Worm (Caenorhabditis elegans) whole organism, L1 larva: ENCODE measurements around the gene srd-42.
A peak's percentile ranks its signal among the peaks of the same experiment; 100 is the strongest.

Experiments used
- C04F5.9 ChIP-seq: sonication (generic microtip); optimal IDR thresholded peaks from 2 replicates; lab custom pipeline; 2016; ENCODE audit warnings: missing genetic modification characterization, missing compliant biosample characterization
- C16A3.4 ChIP-seq: fragments of 150-350 bp; optimal IDR thresholded peaks from 2 replicates; lab custom pipeline; 2014; ENCODE audit warnings: missing biosample characterization, missing genetic modification characterization
- alr-1 ChIP-seq: fragments of 200-800 bp; sonication (Bioruptor generic); optimal IDR thresholded peaks from 2 replicates; lab custom pipeline; 2018; ENCODE audit warnings: borderline replicate concordance, mild to moderate bottlenecking, missing genetic modification characterization, missing compliant biosample characterization
- aly-2 ChIP-seq: fragments of 150-350 bp; optimal IDR thresholded peaks from 2 replicates; lab custom pipeline; 2014; ENCODE audit warnings: missing biosample characterization, missing genetic modification characterization
- ceh-63 ChIP-seq: fragments of 200-800 bp; sonication (Bioruptor generic); optimal IDR thresholded peaks from 2 replicates; lab custom pipeline; 2018; ENCODE audit warnings: mild to moderate bottlenecking, missing genetic modification characterization, missing compliant biosample characterization
- ces-1 ChIP-seq: fragments of 150-350 bp; optimal IDR thresholded peaks from 2 replicates; lab custom pipeline; 2014; ENCODE audit warnings: missing biosample characterization, missing genetic modification reagents, missing genetic modification characterization
- dpl-1 ChIP-seq, 3 experiments: fragments of 150-350 bp in 2 of 3; sonication (generic microtip) in 1 of 3; optimal IDR thresholded peaks; 2 replicates each; lab custom pipeline; 2014 to 2017; ENCODE audit warnings: missing biosample characterization in 3 of 3, missing genetic modification characterization in 3 of 3, missing genetic modification reagents in 3 of 3
- dsc-1 ChIP-seq: sonication (generic microtip); optimal IDR thresholded peaks from 2 replicates; lab custom pipeline; 2016; ENCODE audit warnings: mild to moderate bottlenecking, missing genetic modification characterization, missing compliant biosample characterization
- efl-3 ChIP-seq: fragments of 200-800 bp; sonication (Bioruptor generic); optimal IDR thresholded peaks from 2 replicates; lab custom pipeline; 2018; ENCODE audit warnings: mild to moderate bottlenecking, missing genetic modification characterization, missing compliant biosample characterization
- egl-13 ChIP-seq: sonication (generic microtip); optimal IDR thresholded peaks from 2 replicates; lab custom pipeline; 2016; ENCODE audit warnings: missing genotype, missing genetic modification reagents, missing genetic modification characterization, missing compliant biosample characterization
- egl-27 ChIP-seq, 2 experiments: fragments of 150-350 bp in 1 of 2; sonication (generic microtip); optimal IDR thresholded peaks; 3 replicates each; lab custom pipeline; 2017 to 2018; ENCODE audit warnings: missing biosample characterization in 2 of 2, missing genetic modification characterization in 2 of 2, missing genetic modification reagents in 2 of 2
- elt-2 ChIP-seq: sonication (generic microtip); optimal IDR thresholded peaks from 2 replicates; lab custom pipeline; 2016; ENCODE audit warnings: missing genetic modification characterization, mild to moderate bottlenecking, inconsistent platforms, missing compliant biosample characterization, missing genetic modification reagents
- elt-3 ChIP-seq, 6 experiments: fragments of 150-350 bp in 1 of 6; sonication (generic microtip); optimal IDR thresholded peaks; 2 replicates each; lab custom pipeline; 2017 to 2018; ENCODE audit warnings: missing biosample characterization in 6 of 6, missing genetic modification characterization in 6 of 6, inconsistent platforms in 1 of 6
- ets-5 ChIP-seq: fragments of 200-800 bp; sonication (Bioruptor generic); IDR thresholded peaks from 2 replicates; pipeline ENCODE4 v1.3.6; 2022; ENCODE audit warnings: missing genetic modification characterization, missing compliant biosample characterization
- fkh-10 ChIP-seq: sonication (generic microtip); optimal IDR thresholded peaks from 2 replicates; lab custom pipeline; 2017; ENCODE audit warnings: missing biosample characterization, missing genetic modification reagents, missing genetic modification characterization
- fkh-4 ChIP-seq: sonication (generic microtip); optimal IDR thresholded peaks from 2 replicates; lab custom pipeline; 2016; ENCODE audit warnings: missing compliant biosample characterization, missing genetic modification characterization, borderline replicate concordance
- fos-1 ChIP-seq: fragments of 150-350 bp; optimal IDR thresholded peaks from 2 replicates; lab custom pipeline; 2014; ENCODE audit warnings: missing biosample characterization, missing genetic modification characterization
- hlh-17 ChIP-seq: fragments of 200-800 bp; sonication (Bioruptor generic); optimal IDR thresholded peaks from 2 replicates; lab custom pipeline; 2018; ENCODE audit warnings: missing genetic modification characterization, mild to moderate bottlenecking, missing compliant biosample characterization, moderate library complexity, borderline replicate concordance
- hlh-4 ChIP-seq: sonication (generic microtip); optimal IDR thresholded peaks from 2 replicates; lab custom pipeline; 2016; ENCODE audit warnings: mild to moderate bottlenecking, missing genetic modification characterization, missing compliant biosample characterization
- hpl-2 ChIP-seq: fragments of 150-350 bp; optimal IDR thresholded peaks from 2 replicates; lab custom pipeline; 2014; ENCODE audit warnings: missing biosample characterization, missing genetic modification reagents, missing genetic modification characterization
- irx-1 ChIP-seq: sonication (generic microtip); optimal IDR thresholded peaks from 2 replicates; lab custom pipeline; 2016; ENCODE audit warnings: missing genetic modification characterization, missing compliant biosample characterization
- jun-1 ChIP-seq: fragments of 150-350 bp; optimal IDR thresholded peaks from 2 replicates; lab custom pipeline; 2014; ENCODE audit warnings: missing biosample characterization, missing genetic modification reagents, missing genetic modification characterization
- lin-13 ChIP-seq: fragments of 150-350 bp; optimal IDR thresholded peaks from 2 replicates; lab custom pipeline; 2014; ENCODE audit warnings: missing biosample characterization, missing genetic modification reagents, missing genetic modification characterization
- mdl-1 ChIP-seq, 2 experiments: fragments of 150-350 bp; optimal IDR thresholded peaks; 2 replicates each; lab custom pipeline; 2014 to 2017; ENCODE audit warnings: missing biosample characterization in 2 of 2, missing genetic modification characterization in 2 of 2, inconsistent platforms in 1 of 2
- nhr-11 ChIP-seq: fragments of 150-350 bp; optimal IDR thresholded peaks from 2 replicates; lab custom pipeline; 2014; ENCODE audit warnings: missing biosample characterization, missing genetic modification characterization
- nhr-20 ChIP-seq: sonication (generic microtip); optimal IDR thresholded peaks from 2 replicates; lab custom pipeline; 2016; ENCODE audit warnings: mild to moderate bottlenecking, missing genetic modification characterization, missing compliant biosample characterization
- nhr-237 ChIP-seq: fragments of 150-350 bp; optimal IDR thresholded peaks from 2 replicates; lab custom pipeline; 2014; ENCODE audit warnings: missing biosample characterization, missing genetic modification characterization
- nhr-47 ChIP-seq: sonication (generic microtip); optimal IDR thresholded peaks from 2 replicates; lab custom pipeline; 2016; ENCODE audit warnings: mild to moderate bottlenecking, missing genetic modification characterization, moderate library complexity, missing compliant biosample characterization
- nhr-71 ChIP-seq: sonication (generic microtip); optimal IDR thresholded peaks from 2 replicates; lab custom pipeline; 2016; ENCODE audit warnings: mild to moderate bottlenecking, missing genetic modification characterization, moderate library complexity, missing compliant biosample characterization
- nhr-76 ChIP-seq: sonication (generic microtip); optimal IDR thresholded peaks from 2 replicates; lab custom pipeline; 2017; ENCODE audit warnings: missing biosample characterization, missing genetic modification characterization
- nhr-77 ChIP-seq: fragments of 150-350 bp; optimal IDR thresholded peaks from 2 replicates; lab custom pipeline; 2014; ENCODE audit warnings: missing biosample characterization, missing genetic modification characterization
- nhr-84 ChIP-seq: sonication (generic microtip); optimal IDR thresholded peaks from 2 replicates; lab custom pipeline; 2017; ENCODE audit warnings: missing biosample characterization, missing genetic modification characterization
- pax-3 ChIP-seq: fragments of 200-800 bp; sonication (Bioruptor generic); optimal IDR thresholded peaks from 2 replicates; lab custom pipeline; 2018; ENCODE audit warnings: mild to moderate bottlenecking, missing genetic modification characterization, moderate library complexity, missing compliant biosample characterization
- pqm-1 ChIP-seq: sonication (generic microtip); optimal IDR thresholded peaks from 3 replicates; lab custom pipeline; 2017; ENCODE audit warnings: missing biosample characterization, missing genetic modification characterization
- snpc-4 ChIP-seq: fragments of 150-350 bp; optimal IDR thresholded peaks from 2 replicates; lab custom pipeline; 2014; ENCODE audit warnings: missing biosample characterization, missing genetic modification characterization
- snu-23 ChIP-seq: sonication (generic microtip); optimal IDR thresholded peaks from 2 replicates; lab custom pipeline; 2016; ENCODE audit warnings: missing genetic modification characterization, missing compliant biosample characterization
- sox-4 ChIP-seq: sonication (generic microtip); optimal IDR thresholded peaks from 2 replicates; lab custom pipeline; 2016; ENCODE audit warnings: missing genetic modification characterization, missing compliant biosample characterization
- sptf-1 ChIP-seq: fragments of 150-350 bp; optimal IDR thresholded peaks from 2 replicates; lab custom pipeline; 2014; ENCODE audit warnings: missing biosample characterization, missing genetic modification characterization
- sup-37 ChIP-seq: fragments of 200-800 bp; sonication (Bioruptor generic); optimal IDR thresholded peaks from 2 replicates; lab custom pipeline; 2018; ENCODE audit warnings: mild to moderate bottlenecking, missing genetic modification characterization, missing compliant biosample characterization
- swsn-7 ChIP-seq: sonication (generic microtip); optimal IDR thresholded peaks from 2 replicates; lab custom pipeline; 2016; ENCODE audit warnings: missing genetic modification characterization, missing compliant biosample characterization
- tbx-2 ChIP-seq: sonication (generic microtip); optimal IDR thresholded peaks from 2 replicates; lab custom pipeline; 2016; ENCODE audit warnings: missing genetic modification characterization, missing compliant biosample characterization
- tlp-1 ChIP-seq: fragments of 150-350 bp; optimal IDR thresholded peaks from 2 replicates; lab custom pipeline; 2014; ENCODE audit warnings: missing biosample characterization, missing genetic modification characterization
- unc-30 ChIP-seq: sonication (generic microtip); optimal IDR thresholded peaks from 2 replicates; lab custom pipeline; 2017; ENCODE audit warnings: missing biosample characterization, missing genetic modification characterization
- vab-15 ChIP-seq: sonication (generic microtip); optimal IDR thresholded peaks from 2 replicates; lab custom pipeline; 2017; ENCODE audit warnings: missing genotype, mild to moderate bottlenecking, missing genetic modification characterization, missing compliant biosample characterization
- xbp-1 ChIP-seq: sonication (generic microtip); optimal IDR thresholded peaks from 2 replicates; lab custom pipeline; 2016; ENCODE audit warnings: missing genetic modification characterization, missing compliant biosample characterization
- zag-1 ChIP-seq: fragments of 150-350 bp; optimal IDR thresholded peaks from 2 replicates; lab custom pipeline; 2014; ENCODE audit warnings: missing biosample characterization, missing genetic modification characterization

The srd-42 gene

DNA sequence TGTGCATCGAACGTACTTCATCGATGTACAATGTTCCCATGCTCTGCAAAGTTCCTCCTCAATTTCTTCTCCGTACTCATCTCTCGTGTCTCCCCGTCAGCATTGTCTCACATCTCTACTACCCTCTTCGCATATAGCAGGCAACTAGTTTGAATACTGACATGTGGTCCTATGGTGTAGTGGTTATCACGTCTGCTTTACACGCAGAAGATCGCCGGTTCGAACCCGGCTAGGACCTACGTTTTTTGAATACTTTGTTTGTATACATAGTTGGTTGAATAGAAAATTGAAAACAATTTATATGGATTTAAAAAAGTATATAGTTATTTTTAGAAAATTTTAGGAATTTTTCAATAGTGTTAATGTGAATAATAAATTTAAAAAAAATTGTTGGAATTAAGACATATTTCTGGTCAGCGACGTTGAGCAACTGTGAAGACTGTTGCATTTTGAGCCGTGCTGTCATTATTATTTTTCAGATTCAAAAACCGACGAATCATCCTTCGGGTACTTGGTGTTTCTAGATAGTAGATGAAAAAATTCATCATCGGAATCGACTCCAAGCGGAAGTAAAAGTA, 3.7 kb upstream of the srd-42 start (continued):
- TF ChIP-seq sox-4 (tag; lab: Kevin White, UChicago) (peak; percentile 60), nhr-77 (tag; lab: Kevin White, UChicago) (peak; percentile 53), pax-3 (peak; percentile 41), hlh-4 (tag; lab: Kevin White, UChicago) (no peak), pqm-1 (tag; lab: Kevin White, UChicago) (no peak), fkh-4 (tag; lab: Kevin White, UChicago) (no peak), mdl-1 (tag; optimal IDR thresholded peaks at IDR 0.05; lab: Kevin White, UChicago) (peak in 1 of 2 experiments; percentile 88), aly-2 (tag; lab: Kevin White, UChicago) (peak; percentile 50), egl-27 (tag; optimal IDR thresholded peaks at IDR 0.05; lab: Kevin White, UChicago) (peak in 1 of 2 experiments; percentile 59), sup-37 (GFP tag; lab: Kevin White, UChicago) (peak; percentile 7), ceh-63 (GFP tag; lab: Kevin White, UChicago) (no peak), lin-13 (GFP tag; lab: Kevin White, UChicago) (peak; percentile 66), dsc-1 (peak; percentile 84), swsn-7 (tag; lab: Kevin White, UChicago) (peak; percentile 81), tbx-2 (tag; lab: Kevin White, UChicago) (peak; percentile 72), xbp-1 (tag; lab: Kevin White, UChicago) (peak; percentile 70), dpl-1 (GFP tag; optimal IDR thresholded peaks at IDR 0.05; lab: Kevin White, UChicago) (peak in 2 of 3 experiments; percentile 40 to 43), alr-1 (no peak), nhr-11 (no peak), tlp-1 (no peak), hlh-17 (GFP tag; lab: Kevin White, UChicago) (no peak), sptf-1 (tag; lab: Kevin White, UChicago) (no peak), efl-3 (GFP tag; lab: Kevin White, UChicago) (no peak), irx-1 (peak; percentile 52), unc-30 (tag; lab: Kevin White, UChicago) (no peak), elt-3 (tag; optimal IDR thresholded peaks at IDR 0.05; lab: Kevin White, UChicago) (peak in 2 of 6 experiments; percentile 60 to 88), zag-1 (tag; lab: Kevin White, UChicago) (no peak), nhr-76 (tag; lab: Kevin White, UChicago) (peak; percentile 31), snu-23 (GFP tag; lab: Kevin White, UChicago) (peak; percentile 92), fkh-10 (GFP tag; lab: Kevin White, UChicago) (peak; percentile 51), ces-1 (GFP tag; lab: Kevin White, UChicago) (no peak), nhr-237 (tag; lab: Kevin White, UChicago) (peak; percentile 4), hpl-2 (peak; percentile 45), vab-15 (tag; lab: Kevin White, UChicago) (peak; percentile 11), egl-13 (peak; percentile 58), elt-2 (peak; percentile 31), C04F5.9 (tag; lab: Kevin White, UChicago) (no peak), ets-5 (no peak), jun-1 (tag; lab: Kevin White, UChicago) (peak; percentile 73), nhr-71 (tag; lab: Kevin White, UChicago) (peak; percentile 86), fos-1 (tag; lab: Kevin White, UChicago) (peak; percentile 71), nhr-47 (peak; percentile 87), C16A3.4 (tag; lab: Kevin White, UChicago) (peak; percentile 93), snpc-4 (peak; percentile 26), nhr-84 (no peak), nhr-20 (tag; lab: Kevin White, UChicago) (peak; percentile 81)
